Worm (Caenorhabditis elegans): ENCODE data around the gene nos-2.
"Not testable (repeated sequence)": the region's sequence is repeated elsewhere in the genome, so short reads cannot be mapped to it uniquely, and the experiment has no call there.

The nos-2 gene

ce11 chrII:7073537-7073913 is 8.1 kb downstream of the nos-2 start, which contains the start of gene kat-1:
Gene kat-1 (plus strand): TSS chrII:7073814.
- no peak for TF ChIP-seq cnd-1 (tag; optimal IDR thresholded peaks at IDR 0.05)
- no peak for TF ChIP-seq ztf-11 (tag; optimal IDR thresholded peaks at IDR 0.05)
- TF ChIP-seq nhr-12 (tag; optimal IDR thresholded peaks at IDR 0.05), result no peak
- TF ChIP-seq elt-1 (tag; optimal IDR thresholded peaks at IDR 0.05; ENCODE audit: borderline replicate concordance, insufficient read depth), result no peak
- TF ChIP-seq nhr-76 (tag; optimal IDR thresholded peaks at IDR 0.05), result no peak
- no peak for TF ChIP-seq nhr-237 (tag; optimal IDR thresholded peaks at IDR 0.05)
- no peak for TF ChIP-seq pha-4 (tag; optimal IDR thresholded peaks at IDR 0.05)
- no peak for TF ChIP-seq sptf-1 (tag; optimal IDR thresholded peaks at IDR 0.05)
- TF ChIP-seq nhr-28 (tag; optimal IDR thresholded peaks at IDR 0.05), result no peak

ce11 chrII:7075564-7076228 is 10.3 kb downstream of the nos-2 start, which contains the start of gene T02G5.7:
Gene T02G5.7 (plus strand): TSS chrII:7075614.
- TF ChIP-seq M03D4.4 (tag; optimal IDR thresholded peaks at IDR 0.05) (no peak), elt-3 (tag; optimal IDR thresholded peaks at IDR 0.05) (no peak), sem-2 (GFP tag; optimal IDR thresholded peaks at IDR 0.05) (no peak), lin-13 (tag; optimal IDR thresholded peaks at IDR 0.05) (no peak), unc-39 (tag; optimal IDR thresholded peaks at IDR 0.05) (no peak), drap-1 (GFP tag; optimal IDR thresholded peaks at IDR 0.05) (no peak), mep-1 (tag; optimal IDR thresholded peaks at IDR 0.05) (no peak), ceh-83 (GFP tag; optimal IDR thresholded peaks at IDR 0.05) (no peak), nhr-237 (tag; optimal IDR thresholded peaks at IDR 0.05) (no peak), nhr-2 (tag; optimal IDR thresholded peaks at IDR 0.05) (no peak), lin-32 (GFP tag; optimal IDR thresholded peaks at IDR 0.05) (no peak), ces-1 (GFP tag; optimal IDR thresholded peaks at IDR 0.05) (no peak), ceh-39 (tag; optimal IDR thresholded peaks at IDR 0.05) (no peak), pha-4 (tag; optimal IDR thresholded peaks at IDR 0.05) (no peak), ceh-43 (GFP tag; optimal IDR thresholded peaks at IDR 0.05) (no peak), nhr-28 (tag; optimal IDR thresholded peaks at IDR 0.05) (no peak), unc-62 (GFP tag; optimal IDR thresholded peaks at IDR 0.05) (no peak), bed-3 (GFP tag; optimal IDR thresholded peaks at IDR 0.05) (no peak), cnd-1 (tag; optimal IDR thresholded peaks at IDR 0.05) (no peak)

DNA sequence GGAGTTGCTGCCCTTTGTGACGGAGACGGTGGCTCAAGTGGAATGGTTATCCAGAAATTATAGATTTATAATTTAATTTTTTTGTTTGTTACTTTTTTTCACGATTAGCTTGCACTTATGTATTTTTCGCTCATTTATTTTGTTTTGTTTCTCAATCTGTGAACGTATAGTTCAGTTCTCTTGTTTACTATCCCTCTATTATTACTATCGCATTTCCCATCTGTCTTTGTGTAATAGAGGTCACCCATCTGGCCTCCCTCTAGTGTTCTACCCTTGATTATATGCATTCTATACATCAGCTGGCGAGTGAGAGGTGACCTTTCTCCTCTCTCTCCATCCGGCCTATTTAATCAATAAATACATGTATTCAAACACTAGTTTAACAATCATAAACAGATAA is 18.6 kb downstream of the nos-2 start, which contains the start of the genes T02G5.14 and T02G5.15:
Gene T02G5.14, plus strand, starts transcription at position 301 of the 400 bp plus-strand sequence.
Gene T02G5.15, plus strand, starts transcription at position 301 of the 400 bp plus-strand sequence.
- not testable (repeated sequence) for TF ChIP-seq lin-13, nhr-28, sptf-1 (tag; optimal IDR thresholded peaks at IDR 0.05)

- peak; percentile 9 for TF ChIP-seq ces-1 (GFP tag; optimal IDR thresholded peaks at IDR 0.05)
- TF ChIP-seq ceh-43 (GFP tag; optimal IDR thresholded peaks at IDR 0.05), result no peak
Measured at ce11 chrII:7090085-7090484, 24.7 kb downstream of the nos-2 start.

DNA sequence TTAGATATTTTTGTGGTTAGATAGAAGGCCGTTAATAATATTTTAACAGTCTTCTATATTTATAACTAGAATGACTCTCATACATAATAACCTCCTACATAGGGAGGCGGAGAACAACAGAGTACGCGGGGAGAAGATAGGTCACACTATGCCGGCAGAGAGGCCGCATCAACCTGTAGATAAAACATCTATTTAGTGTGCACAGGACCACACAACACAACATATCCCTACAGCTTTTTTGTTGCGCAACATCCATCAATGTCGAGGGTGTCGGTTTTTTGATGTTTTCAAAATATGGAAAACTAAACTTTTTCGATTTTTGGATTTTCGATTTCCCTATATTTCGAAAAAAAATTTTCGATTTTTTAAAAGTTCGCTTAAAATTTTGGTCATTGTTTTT is 25.4 kb downstream of the nos-2 start:
- TF ChIP-seq ztf-11 (tag; optimal IDR thresholded peaks at IDR 0.05), result no peak
- peak; percentile 93 for TF ChIP-seq zip-8 (tag; optimal IDR thresholded peaks at IDR 0.05)
- TF ChIP-seq cnd-1 (tag; optimal IDR thresholded peaks at IDR 0.05), result peak; percentile 21
- TF ChIP-seq lsy-2 (tag; optimal IDR thresholded peaks at IDR 0.05), result no peak
- TF ChIP-seq flh-1 (GFP tag; optimal IDR thresholded peaks at IDR 0.05), result no peak
- no peak for TF ChIP-seq snpc-4 (tag; optimal IDR thresholded peaks at IDR 0.05)
- peak; percentile 78 for TF ChIP-seq nhr-2 (tag; optimal IDR thresholded peaks at IDR 0.05)

DNA sequence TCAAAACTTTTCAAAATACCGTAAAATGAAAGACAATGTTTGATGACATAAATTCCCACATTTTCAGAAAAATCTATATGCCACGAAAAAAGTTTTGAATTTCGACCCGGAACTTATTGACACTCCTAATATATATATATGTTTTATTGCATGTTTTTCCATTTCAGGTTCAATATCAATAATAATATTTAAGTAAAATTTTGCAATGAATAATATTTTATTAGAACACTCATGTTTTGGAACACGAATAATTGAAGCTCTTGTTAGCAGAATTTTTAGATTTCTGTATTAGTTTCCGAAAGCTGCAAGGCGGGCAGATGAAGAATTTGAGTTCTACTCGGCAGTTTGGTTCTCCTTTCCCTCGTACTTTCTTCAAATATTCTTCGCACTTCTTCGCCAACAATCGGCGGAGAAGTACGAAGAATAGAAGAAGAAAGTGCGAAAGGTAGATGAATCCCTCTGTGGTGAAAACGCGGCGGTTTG is 28.0 kb downstream of the nos-2 start, which contains the start of gene T02G5.3:
Gene T02G5.3, plus strand, starts transcription at position 51 of the 483 bp plus-strand sequence.
- no peak for TF ChIP-seq lin-13 (tag; optimal IDR thresholded peaks at IDR 0.05)
- TF ChIP-seq nhr-237 (tag; optimal IDR thresholded peaks at IDR 0.05), result no peak
- TF ChIP-seq bed-3 (GFP tag; optimal IDR thresholded peaks at IDR 0.05), result no peak
- no peak for TF ChIP-seq ceh-43 (GFP tag; optimal IDR thresholded peaks at IDR 0.05)
- no peak for TF ChIP-seq sptf-1 (tag; optimal IDR thresholded peaks at IDR 0.05)
- TF ChIP-seq mab-5 (tag; optimal IDR thresholded peaks at IDR 0.05), result no peak

Measured in whole organism, mixed stage, embryonic.